Worm (Caenorhabditis elegans) whole organism, mixed stage, embryonic: ENCODE measurements around the gene lido-12.

Experiments used
- ces-1 ChIP-seq: fragments of 150-350 bp; optimal IDR thresholded peaks from 2 replicates; lab custom pipeline; 2014; ENCODE audit warnings: missing biosample characterization, missing genetic modification reagents, missing genetic modification characterization
- elt-1 ChIP-seq: sonication (generic microtip); optimal IDR thresholded peaks from 2 replicates; lab custom pipeline; 2017; ENCODE audit warnings: missing genetic modification characterization, mild to moderate bottlenecking, missing compliant biosample characterization, antibody characterized with exemption, moderate library complexity, borderline replicate concordance; ENCODE audit not compliant: insufficient read depth
- nhr-28 ChIP-seq: fragments of 150-350 bp; optimal IDR thresholded peaks from 2 replicates; lab custom pipeline; 2014; ENCODE audit warnings: missing biosample characterization, missing genetic modification characterization

DNA sequence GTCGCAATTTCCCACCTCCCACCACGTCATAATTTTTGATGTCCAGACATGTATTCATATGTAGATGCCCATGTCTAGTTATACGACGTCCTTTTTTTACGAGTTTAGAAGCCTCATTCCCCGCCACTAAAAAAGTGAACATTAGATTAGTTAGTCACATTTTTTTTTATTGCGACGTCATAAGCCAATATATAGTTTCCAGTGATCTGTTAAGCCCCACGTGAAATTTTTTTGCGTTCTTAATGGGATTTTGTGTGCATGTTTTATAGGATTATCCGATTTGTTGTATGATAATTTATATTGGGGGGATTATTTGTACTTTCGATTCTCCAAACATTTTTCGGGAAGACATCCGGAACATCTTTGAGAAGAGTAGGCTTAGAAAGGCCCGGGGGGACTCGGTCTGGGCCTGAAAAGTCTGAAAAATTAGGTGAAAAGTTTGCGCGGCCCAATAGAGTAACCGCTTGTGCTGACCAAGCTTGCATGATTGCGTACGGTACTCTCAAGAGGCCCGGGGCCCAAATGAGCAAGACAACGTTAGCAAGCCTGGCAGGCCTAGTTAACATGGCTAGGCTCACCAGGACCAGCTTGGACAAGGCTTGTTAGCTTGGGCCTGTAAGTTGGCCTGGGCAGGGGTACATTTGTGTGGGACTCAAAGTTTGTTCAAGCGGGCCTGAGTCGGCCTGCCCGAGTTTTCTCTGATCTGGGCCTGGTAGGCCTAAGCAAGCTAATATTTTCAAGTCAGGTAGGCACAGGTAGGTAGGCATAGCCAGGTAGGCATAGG, 40.2 kb upstream of the lido-12 start:
- TF ChIP-seq ces-1 (GFP tag; lab: Kevin White, UChicago), result no peak
- no peak for TF ChIP-seq nhr-28
- no peak for TF ChIP-seq elt-1
